Worm (Caenorhabditis elegans) whole organism, L4 larva: ENCODE measurements around the gene T16G12.1.

ENCODE experiments used
- F37D6.2 ChIP-seq: sonication (generic microtip); optimal IDR thresholded peaks from 2 replicates; lab custom pipeline; 2016; ENCODE audit warnings: mild to moderate bottlenecking, missing genetic modification characterization, missing compliant biosample characterization
- F49E8.2 ChIP-seq: sonication (generic microtip); optimal IDR thresholded peaks from 2 replicates; lab custom pipeline; 2016; ENCODE audit warnings: missing compliant biosample characterization, mild to moderate bottlenecking, missing genetic modification characterization, borderline replicate concordance
- Y5F2A.4 ChIP-seq: fragments of 200-800 bp; sonication (Bioruptor generic); optimal IDR thresholded peaks from 2 replicates; lab custom pipeline; 2018; ENCODE audit warnings: mild to moderate bottlenecking, missing genetic modification characterization, missing compliant biosample characterization
- ZK337.2 ChIP-seq: fragments of 200-800 bp; sonication (Bioruptor generic); IDR thresholded peaks from 2 replicates; pipeline ENCODE4 v1.3.6; 2022; ENCODE audit warnings: missing genetic modification reagents, missing genetic modification characterization, missing compliant biosample characterization
- ZK546.5 ChIP-seq, 2 experiments: sonication (generic microtip); optimal IDR thresholded peaks; 2 replicates each; lab custom pipeline; 2017; ENCODE audit warnings: missing biosample characterization in 2 of 2, missing genetic modification characterization in 2 of 2
- aha-1 ChIP-seq: fragments of 150-350 bp; peaks from one replicate; lab custom pipeline; 2014; ENCODE audit warnings: missing biosample characterization, missing genetic modification characterization
- attf-4 ChIP-seq: sonication (generic microtip); optimal IDR thresholded peaks from 3 replicates; lab custom pipeline; 2017; ENCODE audit warnings: missing biosample characterization, missing genetic modification characterization
- ceh-44 ChIP-seq: fragments of 200-800 bp; sonication (Bioruptor generic); IDR thresholded peaks from 2 replicates; pipeline ENCODE4 v1.3.6; 2022; ENCODE audit warnings: missing genetic modification reagents, missing genetic modification characterization, missing compliant biosample characterization
- ces-1 ChIP-seq: fragments of 150-350 bp; sonication (generic microtip); optimal IDR thresholded peaks from 4 replicates; lab custom pipeline; 2014; ENCODE audit warnings: missing biosample characterization, missing genetic modification reagents, missing genetic modification characterization
- cey-2 ChIP-seq: sonication (generic microtip); optimal IDR thresholded peaks from 3 replicates; lab custom pipeline; 2017; ENCODE audit warnings: missing genetic modification characterization, mild to moderate bottlenecking, missing compliant biosample characterization, antibody characterized with exemption, borderline replicate concordance; ENCODE audit not compliant: insufficient read depth
- ctbp-1 ChIP-seq: fragments of 200-800 bp; sonication (Bioruptor generic); IDR thresholded peaks from 2 replicates; pipeline ENCODE4 v1.3.6; 2022; ENCODE audit warnings: missing genetic modification reagents, missing genetic modification characterization, missing compliant biosample characterization
- daf-8 ChIP-seq: fragments of 200-800 bp; sonication (Bioruptor generic); IDR thresholded peaks from 2 replicates; pipeline ENCODE4 v1.3.6; 2022; ENCODE audit warnings: missing genetic modification characterization, missing compliant biosample characterization
- dmd-9 ChIP-seq: fragments of 200-800 bp; sonication (Bioruptor generic); IDR thresholded peaks from 2 replicates; pipeline ENCODE4 v1.3.6; 2022; ENCODE audit warnings: missing genetic modification reagents, missing genetic modification characterization, missing compliant biosample characterization
- duxl-1 ChIP-seq: sonication (generic microtip); optimal IDR thresholded peaks from 2 replicates; lab custom pipeline; 2016; ENCODE audit warnings: mild to moderate bottlenecking, missing genetic modification characterization, moderate library complexity, missing compliant biosample characterization; ENCODE audit not compliant: poor library complexity
- egl-27 ChIP-seq: sonication (generic microtip); optimal IDR thresholded peaks from 3 replicates; lab custom pipeline; 2017; ENCODE audit warnings: missing biosample characterization, missing genetic modification reagents, missing genetic modification characterization
- fkh-10 ChIP-seq: fragments of 150-350 bp; optimal IDR thresholded peaks from 2 replicates; lab custom pipeline; 2014; ENCODE audit warnings: missing biosample characterization, missing genetic modification reagents, missing genetic modification characterization
- hif-1 ChIP-seq, 2 experiments: sonication (generic microtip); optimal IDR thresholded peaks; 2 replicates each; lab custom pipeline; 2016 to 2017; ENCODE audit warnings: missing compliant biosample characterization in 2 of 2, missing genetic modification characterization in 2 of 2, missing genetic modification reagents in 2 of 2, missing genotype in 2 of 2, mild to moderate bottlenecking in 1 of 2
- hlh-30 ChIP-seq: sonication (generic microtip); optimal IDR thresholded peaks from 2 replicates; lab custom pipeline; 2017; ENCODE audit warnings: antibody characterized with exemption, mild to moderate bottlenecking, missing genetic modification characterization, missing compliant biosample characterization; ENCODE audit not compliant: insufficient read depth
- jun-1 ChIP-seq: fragments of 150-350 bp; optimal IDR thresholded peaks from 2 replicates; lab custom pipeline; 2014; ENCODE audit warnings: missing biosample characterization, missing genetic modification reagents, missing genetic modification characterization
- lin-1 ChIP-seq: fragments of 200-800 bp; sonication (Bioruptor generic); IDR thresholded peaks from 2 replicates; pipeline ENCODE4 v1.3.6; 2022; ENCODE audit warnings: missing genetic modification reagents, missing genetic modification characterization, missing compliant biosample characterization
- lsy-2 ChIP-seq, 2 experiments: fragments of 150-350 bp in 1 of 2; sonication (generic microtip) in 1 of 2; optimal IDR thresholded peaks; 2 replicates each; lab custom pipeline; 2014 to 2017; ENCODE audit warnings: missing biosample characterization in 2 of 2, missing genetic modification characterization in 2 of 2
- madf-5 ChIP-seq, 2 experiments: fragments of 200-800 bp; sonication (Bioruptor generic); IDR thresholded peaks; 2 replicates each; pipeline ENCODE4 v1.3.6; 2022; ENCODE audit warnings: missing compliant biosample characterization in 2 of 2, missing genetic modification characterization in 2 of 2
- mdt-29 ChIP-seq: fragments of 200-800 bp; sonication (Bioruptor generic); IDR thresholded peaks from 2 replicates; pipeline ENCODE4 v1.3.6; 2022; ENCODE audit warnings: missing genetic modification reagents, missing genetic modification characterization, missing compliant biosample characterization
- mes-2 ChIP-seq: sonication (generic microtip); optimal IDR thresholded peaks from 2 replicates; lab custom pipeline; 2016; ENCODE audit warnings: missing genotype, mild to moderate bottlenecking, missing genetic modification characterization, missing compliant biosample characterization; ENCODE audit not compliant: poor library complexity, severe bottlenecking
- mxl-2 ChIP-seq: fragments of 200-800 bp; sonication (Bioruptor generic); conservative IDR thresholded peaks from 2 replicates; pipeline ENCODE4 v1.3.6; 2022; ENCODE audit warnings: missing genetic modification reagents, missing genetic modification characterization, missing compliant biosample characterization
- nhr-237 ChIP-seq: sonication (generic microtip); optimal IDR thresholded peaks from 2 replicates; lab custom pipeline; 2017; ENCODE audit warnings: missing biosample characterization, missing genetic modification characterization
- nhr-41 ChIP-seq: fragments of 200-800 bp; sonication (Bioruptor generic); IDR thresholded peaks from 2 replicates; pipeline ENCODE4 v1.3.6; 2022; ENCODE audit warnings: missing genetic modification reagents, missing genetic modification characterization, missing compliant biosample characterization
- nhr-48 ChIP-seq: sonication (generic microtip); optimal IDR thresholded peaks from 2 replicates; lab custom pipeline; 2016; ENCODE audit warnings: mild to moderate bottlenecking, missing genetic modification characterization, missing compliant biosample characterization
- rbr-2 ChIP-seq: sonication (generic microtip); optimal IDR thresholded peaks from 2 replicates; lab custom pipeline; 2016; ENCODE audit warnings: missing genotype, missing genetic modification characterization, missing compliant biosample characterization
- set-16 ChIP-seq: fragments of 200-800 bp; sonication (Bioruptor generic); IDR thresholded peaks from 2 replicates; pipeline ENCODE4 v1.3.6; 2022; ENCODE audit warnings: missing genetic modification reagents, missing genetic modification characterization, missing compliant biosample characterization
- snpc-4 ChIP-seq: fragments of 150-350 bp; optimal IDR thresholded peaks from 2 replicates; lab custom pipeline; 2014; ENCODE audit warnings: missing biosample characterization, missing genetic modification characterization
- spr-3 ChIP-seq: fragments of 200-800 bp; sonication (Bioruptor generic); optimal IDR thresholded peaks from 2 replicates; lab custom pipeline; 2018; ENCODE audit warnings: mild to moderate bottlenecking, missing genetic modification characterization, missing compliant biosample characterization
- tag-97 ChIP-seq: fragments of 200-800 bp; sonication (Bioruptor generic); IDR thresholded peaks from 2 replicates; pipeline ENCODE4 v1.3.6; 2022; ENCODE audit warnings: missing genetic modification characterization, missing compliant biosample characterization
- unc-39 ChIP-seq: sonication (generic microtip); optimal IDR thresholded peaks from 2 replicates; lab custom pipeline; 2017; ENCODE audit warnings: missing biosample characterization, missing genetic modification characterization
- unc-62 ChIP-seq, 3 experiments: fragments of 150-350 bp in 1 of 3; sonication (generic microtip); optimal IDR thresholded peaks in 2 of 3; peaks in 1 of 3; 1 replicate in 1 of 3; 2 replicates in 2 of 3; lab custom pipeline; 2014 to 2017; ENCODE audit warnings: missing biosample characterization in 3 of 3, missing genetic modification characterization in 3 of 3, missing genetic modification reagents in 3 of 3, missing genotype in 1 of 3
- vab-7 ChIP-seq: fragments of 200-800 bp; sonication (Bioruptor generic); IDR thresholded peaks from 2 replicates; pipeline ENCODE4 v1.3.6; 2022; ENCODE audit warnings: missing genetic modification reagents, missing genetic modification characterization, missing compliant biosample characterization
- zfp-2 ChIP-seq: sonication (generic microtip); optimal IDR thresholded peaks from 2 replicates; lab custom pipeline; 2016; ENCODE audit warnings: mild to moderate bottlenecking, missing genetic modification characterization, missing compliant biosample characterization
- zfp-3 ChIP-seq: fragments of 200-800 bp; sonication (Bioruptor generic); conservative IDR thresholded peaks from 2 replicates; pipeline ENCODE4 v1.3.6; 2022; ENCODE audit warnings: missing genetic modification reagents, missing genetic modification characterization, missing compliant biosample characterization
- zip-2 ChIP-seq: fragments of 150-350 bp; optimal IDR thresholded peaks from 2 replicates; lab custom pipeline; 2014; ENCODE audit warnings: missing biosample characterization, missing genetic modification characterization
- ztf-7 ChIP-seq: fragments of 150-350 bp; optimal IDR thresholded peaks from 2 replicates; lab custom pipeline; 2014; ENCODE audit warnings: missing biosample characterization, missing genetic modification characterization

Gene T16G12.1

DNA sequence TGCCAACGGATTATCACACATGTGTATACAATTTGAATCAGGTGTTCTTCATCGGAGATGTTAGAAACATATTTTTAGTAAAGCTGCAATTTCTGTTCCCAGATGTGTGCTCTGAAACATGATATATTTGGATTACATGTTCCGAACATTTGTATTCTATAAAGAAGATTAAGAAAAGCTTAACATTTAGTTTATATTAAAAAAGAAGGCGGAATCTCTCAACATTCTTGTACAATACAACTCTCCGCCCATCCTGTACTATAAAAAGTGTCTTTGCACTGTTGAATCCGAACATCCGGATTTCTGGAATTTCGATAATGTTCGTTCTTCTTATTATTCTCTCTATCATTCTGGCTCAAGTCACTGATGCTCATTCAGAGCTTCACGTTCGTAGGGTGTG is 21.7 kb downstream of the T16G12.1 start, which contains the start of gene ins-23:
ins-23 (plus strand) TSS at position 301 of the 400 bp plus-strand sequence.
- peak; percentile 58 for TF ChIP-seq aha-1 (tag; lab: Kevin White, UChicago)
- TF ChIP-seq zfp-3 (GFP tag; lab: Robert Waterston, UW), result no peak

DNA sequence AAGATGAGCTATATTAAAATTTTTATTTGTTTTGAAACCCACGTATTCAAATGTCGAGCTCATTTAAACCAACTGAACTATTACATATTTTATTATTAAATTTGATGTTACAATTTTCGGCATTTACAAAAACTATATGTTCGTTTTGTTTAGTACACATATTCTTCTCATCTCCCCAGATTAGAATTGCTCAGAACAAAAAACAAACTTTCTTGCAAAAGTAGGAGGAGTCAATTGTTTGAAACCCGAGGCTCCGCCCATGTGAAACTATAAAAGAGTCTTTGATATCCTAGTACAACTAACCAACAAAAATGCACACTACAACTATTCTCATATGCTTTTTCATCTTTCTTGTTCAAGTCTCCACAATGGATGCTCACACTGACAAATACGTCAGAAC is 23.7 kb downstream of the T16G12.1 start, which contains the start of gene ins-22:
ins-22 (plus strand) TSS at position 301 of the 400 bp plus-strand sequence.
- TF ChIP-seq spr-3 (GFP tag; lab: Kevin White, UChicago), result no peak
- TF ChIP-seq aha-1 (tag; lab: Kevin White, UChicago), result no peak
- TF ChIP-seq ctbp-1 (GFP tag; lab: Robert Waterston, UW), result no peak
- TF ChIP-seq mes-2 (tag; lab: Kevin White, UChicago), result no peak
- no peak for TF ChIP-seq set-16 (GFP tag; lab: Robert Waterston, UW)
- TF ChIP-seq unc-39 (tag; lab: Kevin White, UChicago), result no peak
- TF ChIP-seq jun-1 (tag; lab: Kevin White, UChicago), result no peak
- TF ChIP-seq tag-97 (GFP tag; lab: Robert Waterston, UW), result no peak
- TF ChIP-seq mxl-2 (GFP tag; lab: Robert Waterston, UW), result no peak
- TF ChIP-seq duxl-1 (tag; lab: Kevin White, UChicago), result no peak
- no peak for TF ChIP-seq nhr-237

DNA sequence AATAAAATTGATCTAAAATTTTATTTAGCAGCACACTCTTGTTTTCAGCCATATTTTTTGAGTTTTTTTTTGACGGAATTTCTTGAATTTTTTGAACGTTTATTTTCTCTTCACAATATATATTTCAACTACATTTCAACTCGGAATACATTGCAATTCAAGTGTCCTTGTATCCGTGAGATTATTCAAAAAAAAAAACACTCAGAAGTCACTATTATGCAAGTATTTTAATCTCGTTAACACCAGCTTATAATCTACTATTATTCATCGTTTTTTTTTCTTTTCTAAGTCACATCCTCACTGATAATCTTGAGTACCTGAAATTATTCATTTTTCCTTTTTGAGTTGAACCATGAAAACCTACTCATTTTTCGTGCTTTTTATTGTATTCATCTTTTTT is 26.2 kb downstream of the T16G12.1 start, which contains the start of gene ins-21:
ins-21 (plus strand) TSS at position 301 of the 400 bp plus-strand sequence.
- TF ChIP-seq F49E8.2 (tag; lab: Kevin White, UChicago) (no peak), cey-2 (tag; lab: Kevin White, UChicago) (no peak), dmd-9 (no peak), zfp-3 (GFP tag; lab: Robert Waterston, UW) (no peak), daf-8 (GFP tag; lab: Robert Waterston, UW) (no peak)

DNA sequence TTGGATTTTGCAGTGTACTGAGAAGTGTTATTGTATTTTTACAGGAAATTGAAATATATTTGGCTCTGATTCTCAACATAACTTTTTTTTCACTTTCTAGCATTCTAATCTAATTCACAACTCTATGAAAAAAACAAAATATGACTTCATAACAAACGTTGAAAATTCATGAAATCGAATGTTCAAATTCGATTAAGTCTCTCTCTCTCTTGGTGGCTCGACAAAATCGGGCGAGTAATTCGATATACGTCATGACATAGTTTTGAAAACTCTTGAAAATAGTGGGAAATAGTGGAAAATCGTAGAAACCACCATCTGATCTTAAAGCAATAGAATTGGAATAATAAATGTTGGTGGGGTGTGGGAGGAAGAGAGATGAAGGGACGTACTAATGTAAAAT is 31.6 kb downstream of the T16G12.1 start:
- TF ChIP-seq fkh-10 (GFP tag; lab: Kevin White, UChicago), result no peak
- TF ChIP-seq nhr-41 (GFP tag; lab: Robert Waterston, UW), result no peak
- TF ChIP-seq snpc-4 (tag; lab: Kevin White, UChicago), result no peak
- TF ChIP-seq unc-62 (GFP tag; optimal IDR thresholded peaks at IDR 0.05 in 1 of 2; lab: Kevin White, UChicago), result no peak
- TF ChIP-seq unc-62 (tag; optimal IDR thresholded peaks at IDR 0.05; lab: Kevin White, UChicago), result no peak
- TF ChIP-seq jun-1 (tag; lab: Kevin White, UChicago), result no peak
- TF ChIP-seq nhr-48, result no peak
- TF ChIP-seq vab-7 (GFP tag; lab: Robert Waterston, UW), result no peak
- no peak for TF ChIP-seq F49E8.2 (tag; lab: Kevin White, UChicago)
- no peak for TF ChIP-seq nhr-237
- no peak for TF ChIP-seq set-16 (GFP tag; lab: Robert Waterston, UW)
- no peak for TF ChIP-seq egl-27 (tag; lab: Kevin White, UChicago)
- TF ChIP-seq Y5F2A.4 (GFP tag; lab: Kevin White, UChicago), result no peak
- TF ChIP-seq attf-4, result no peak
- TF ChIP-seq zip-2 (tag; lab: Kevin White, UChicago), result no peak
- no peak for TF ChIP-seq ces-1
- no peak for TF ChIP-seq madf-5 (GFP tag; IDR thresholded peaks at IDR 0.05; lab: Robert Waterston, UW)
- TF ChIP-seq unc-39 (tag; lab: Kevin White, UChicago), result no peak
- TF ChIP-seq ZK337.2, result no peak
- no peak for TF ChIP-seq ztf-7 (tag; lab: Kevin White, UChicago)
- no peak for TF ChIP-seq lin-1 (GFP tag; lab: Robert Waterston, UW)

DNA sequence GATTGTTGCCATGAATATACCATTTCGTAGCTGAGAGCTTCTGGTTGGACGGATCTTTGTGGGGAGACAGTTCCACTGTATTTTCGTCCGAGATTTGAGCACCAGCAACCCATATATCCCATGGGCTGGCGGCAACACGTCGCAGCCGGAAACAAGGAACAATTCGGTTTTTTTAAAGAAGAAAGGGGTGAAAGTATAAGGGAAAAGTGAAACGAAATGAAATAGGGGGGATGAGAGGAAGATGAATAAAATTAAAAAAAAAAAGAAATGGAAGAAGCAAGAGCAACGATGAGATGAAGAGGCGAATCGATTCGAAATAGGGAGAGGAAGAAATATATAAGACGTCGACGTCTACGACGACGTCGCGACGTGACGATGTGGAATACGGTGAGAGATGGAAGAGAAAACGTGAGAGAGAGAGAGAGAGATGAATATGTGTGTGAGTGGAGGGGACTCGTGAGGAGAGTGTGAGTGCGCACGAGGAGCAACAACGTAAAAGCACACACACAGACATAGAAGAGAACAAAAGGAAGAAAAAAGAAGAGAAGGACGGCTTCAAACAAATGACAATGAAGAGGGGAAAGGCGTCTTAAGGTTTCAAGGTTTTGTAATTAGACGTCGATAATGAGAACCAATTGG is 33.1 kb downstream of the T16G12.1 start, which contains the start of gene rgs-1:
rgs-1 (minus strand) TSS at position 146 of the 639 bp plus-strand sequence.
- TF ChIP-seq zfp-3 (GFP tag; lab: Robert Waterston, UW) (no peak), aha-1 (tag; lab: Kevin White, UChicago) (peak; percentile 32), rbr-2 (tag; lab: Kevin White, UChicago) (peak; percentile 56), fkh-10 (GFP tag; lab: Kevin White, UChicago) (peak; percentile 37), mdt-29 (GFP tag; lab: Robert Waterston, UW) (no peak), ceh-44 (GFP tag; lab: Robert Waterston, UW) (no peak), zfp-2 (tag; lab: Kevin White, UChicago) (no peak), Y5F2A.4 (GFP tag; lab: Kevin White, UChicago) (no peak), lsy-2 (tag; optimal IDR thresholded peaks at IDR 0.05; lab: Kevin White, UChicago) (peak; percentile 45 to 53), F37D6.2 (tag; lab: Kevin White, UChicago) (no peak), unc-62 (GFP tag; optimal IDR thresholded peaks at IDR 0.05 in 1 of 2; lab: Kevin White, UChicago) (peak in 1 of 2 experiments; percentile 95), unc-62 (tag; optimal IDR thresholded peaks at IDR 0.05; lab: Kevin White, UChicago) (no peak), ZK546.5 (tag; optimal IDR thresholded peaks at IDR 0.05; lab: Kevin White, UChicago) (no peak), dmd-9 (no peak), ztf-7 (tag; lab: Kevin White, UChicago) (no peak), hif-1 (tag; optimal IDR thresholded peaks at IDR 0.05; lab: Kevin White, UChicago) (no peak), hlh-30 (tag; lab: Kevin White, UChicago) (peak; percentile 89)
